Worm (Caenorhabditis elegans): ENCODE results near the gene npr-40.

The npr-40 gene

DNA sequence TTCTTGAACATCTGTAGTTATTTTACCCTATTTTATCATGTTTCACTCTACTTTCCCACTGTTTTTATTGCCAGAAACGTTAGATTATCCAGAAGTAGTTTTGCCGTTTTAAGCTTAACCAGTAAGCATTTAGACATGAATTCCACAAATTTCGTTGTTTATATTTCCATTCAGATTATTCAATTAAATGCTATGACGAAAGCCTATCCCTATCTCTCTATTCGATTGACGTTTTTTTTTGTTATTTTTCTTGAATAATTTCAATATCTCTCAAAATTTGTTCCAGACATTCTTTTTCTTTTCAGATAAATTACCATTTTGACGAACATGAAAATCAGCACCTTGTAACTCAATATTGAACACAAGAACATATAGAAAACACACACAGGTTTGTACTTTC lies at the start of gene npr-40:
TSS of gene npr-40 (plus strand) at position 301 of the 400 bp plus-strand sequence.
- TF ChIP-seq W03F9.2 (tag; optimal IDR thresholded peaks at IDR 0.05) = no peak
- no peak for TF ChIP-seq dao-5 (tag; optimal IDR thresholded peaks at IDR 0.05)
- no peak for TF ChIP-seq him-1 (tag; optimal IDR thresholded peaks at IDR 0.05)

DNA sequence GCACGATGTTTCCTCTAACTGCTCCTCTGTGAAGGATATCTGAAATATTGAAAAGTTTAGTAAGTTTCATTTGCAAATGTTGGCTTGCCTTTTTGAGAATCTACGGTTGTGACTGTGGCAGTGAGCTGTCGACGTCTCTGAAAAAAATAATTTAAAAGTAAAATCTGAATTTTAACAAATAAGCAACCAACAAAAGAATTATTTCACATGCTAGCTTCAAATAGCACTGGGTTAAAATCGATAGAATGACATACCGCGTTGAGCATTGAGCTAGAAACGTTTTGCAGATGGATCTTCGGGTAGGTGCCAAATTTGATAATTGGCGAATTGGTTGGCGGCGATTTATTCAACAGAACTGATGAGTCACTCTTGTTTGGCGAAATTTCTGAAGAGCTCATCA lies 46.9 kb upstream of the npr-40 start, which contains the start of gene F31F6.2:
TSS of gene F31F6.2 (minus strand) at position 101 of the 400 bp plus-strand sequence.
- TF ChIP-seq dao-5 (tag; optimal IDR thresholded peaks at IDR 0.05) = no peak
- no peak for TF ChIP-seq W03F9.2 (tag; optimal IDR thresholded peaks at IDR 0.05)

DNA sequence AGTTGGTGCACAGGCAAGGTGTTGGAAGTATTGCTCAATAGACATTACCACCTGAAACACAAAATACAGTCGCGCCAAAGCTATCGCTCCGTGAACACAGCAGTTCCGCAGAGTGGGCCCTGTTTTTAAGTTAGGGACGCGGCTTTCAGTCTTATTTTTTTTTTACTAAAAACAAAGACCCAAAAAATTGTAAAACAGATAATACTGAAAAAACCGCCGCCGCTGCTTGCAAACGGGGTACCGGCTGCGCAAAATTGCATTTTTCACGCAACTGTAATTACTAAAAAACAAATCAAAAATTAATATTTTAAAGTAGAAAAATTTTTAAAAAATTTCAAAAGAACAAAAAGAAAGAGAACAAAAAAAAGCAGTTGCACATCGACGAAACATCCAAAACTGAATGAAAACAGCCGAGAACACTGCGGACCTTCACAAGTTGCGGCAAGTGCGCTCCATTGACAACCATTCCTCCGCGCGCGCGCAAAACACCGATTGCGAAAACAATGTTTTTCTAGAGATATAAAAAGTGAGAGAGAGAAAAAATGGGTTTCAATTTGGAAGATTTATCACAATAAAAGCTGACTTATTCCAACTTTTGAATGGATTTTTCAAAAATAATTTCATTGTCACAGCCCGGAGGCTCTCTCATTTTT lies 45.7 kb upstream of the npr-40 start, which contains the start of gene F31F6.3:
TSS of gene F31F6.3 (minus strand) at position 51 of the 653 bp plus-strand sequence.
- TF ChIP-seq W03F9.2 (tag; optimal IDR thresholded peaks at IDR 0.05) = no peak
- TF ChIP-seq dao-5 (tag; optimal IDR thresholded peaks at IDR 0.05) = no peak
- no peak for TF ChIP-seq him-1 (tag; optimal IDR thresholded peaks at IDR 0.05)

DNA sequence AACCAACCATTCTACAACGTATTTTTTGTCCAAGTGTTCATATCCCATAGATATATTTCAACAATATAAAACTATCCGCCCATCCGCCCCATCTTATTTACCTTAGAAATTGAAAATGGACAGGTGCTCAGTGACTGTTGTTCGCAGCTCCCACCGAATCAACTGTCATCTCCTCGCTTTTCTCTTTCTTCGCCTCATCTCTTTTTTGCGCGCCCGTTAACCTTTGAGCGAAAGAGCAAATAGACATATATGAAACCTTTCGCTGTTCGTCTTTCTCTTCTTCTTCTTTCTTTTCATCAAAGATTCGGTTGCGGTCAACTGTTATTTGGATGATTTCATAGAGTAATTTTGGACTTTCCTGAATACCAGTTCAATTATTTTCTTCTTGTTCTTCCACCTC lies 43.0 kb upstream of the npr-40 start, which contains the start of gene sssh-1:
TSS of gene sssh-1 (plus strand) at position 301 of the 400 bp plus-strand sequence.
- TF ChIP-seq dao-5 (tag; optimal IDR thresholded peaks at IDR 0.05) (no peak), him-1 (tag; optimal IDR thresholded peaks at IDR 0.05) (no peak), W03F9.2 (tag; optimal IDR thresholded peaks at IDR 0.05) (no peak)

DNA sequence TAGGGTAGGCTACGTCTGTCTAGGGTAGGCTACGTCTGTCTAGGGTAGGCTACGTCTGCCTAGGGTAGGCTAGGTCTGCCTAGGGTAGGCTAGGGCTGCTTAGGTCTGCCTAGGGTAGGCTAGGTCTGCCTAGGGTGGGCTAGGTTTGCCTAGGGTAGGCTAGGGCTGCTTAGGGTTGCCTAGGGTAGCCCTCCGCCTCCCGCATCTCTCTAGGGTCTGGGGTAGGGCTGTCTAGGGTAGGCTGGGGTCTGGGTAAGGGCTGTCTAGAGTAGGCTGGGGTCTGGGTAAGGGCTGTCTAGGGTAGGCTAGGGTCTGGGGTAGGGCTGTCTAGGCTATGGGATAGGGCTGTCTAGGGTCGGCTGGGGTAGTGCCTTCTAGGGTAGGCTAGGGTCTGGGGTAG lies 40.9 kb upstream of the npr-40 start:
- no peak for TF ChIP-seq him-1 (tag; optimal IDR thresholded peaks at IDR 0.05)
- TF ChIP-seq W03F9.2 (tag; optimal IDR thresholded peaks at IDR 0.05) = no peak
- TF ChIP-seq dao-5 (tag; optimal IDR thresholded peaks at IDR 0.05) = no peak

DNA sequence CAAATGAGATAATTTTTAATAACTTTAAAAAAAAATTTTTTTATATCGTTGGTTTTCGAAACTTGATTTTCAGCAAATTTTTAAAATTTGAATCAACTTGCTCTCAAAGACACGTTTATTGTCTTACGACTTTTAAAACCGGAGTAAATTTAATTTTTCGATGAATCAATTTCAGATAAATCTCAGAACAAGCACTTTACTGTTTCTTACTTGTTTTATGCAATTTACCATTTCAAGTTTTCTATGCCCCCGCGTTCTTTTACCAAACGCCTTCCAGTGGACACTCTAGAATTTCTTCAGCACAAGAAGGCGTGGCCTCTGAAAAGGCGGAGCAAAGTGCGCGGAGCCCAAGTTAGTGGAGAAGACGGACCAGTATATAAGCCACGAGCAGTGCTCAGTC lies 37.5 kb upstream of the npr-40 start, which contains the start of gene flp-8:
TSS of gene flp-8 (plus strand) at position 301 of the 400 bp plus-strand sequence.
- TF ChIP-seq him-1 (tag; optimal IDR thresholded peaks at IDR 0.05) (no peak), W03F9.2 (tag; optimal IDR thresholded peaks at IDR 0.05) (no peak), dao-5 (tag; optimal IDR thresholded peaks at IDR 0.05) (no peak)

DNA sequence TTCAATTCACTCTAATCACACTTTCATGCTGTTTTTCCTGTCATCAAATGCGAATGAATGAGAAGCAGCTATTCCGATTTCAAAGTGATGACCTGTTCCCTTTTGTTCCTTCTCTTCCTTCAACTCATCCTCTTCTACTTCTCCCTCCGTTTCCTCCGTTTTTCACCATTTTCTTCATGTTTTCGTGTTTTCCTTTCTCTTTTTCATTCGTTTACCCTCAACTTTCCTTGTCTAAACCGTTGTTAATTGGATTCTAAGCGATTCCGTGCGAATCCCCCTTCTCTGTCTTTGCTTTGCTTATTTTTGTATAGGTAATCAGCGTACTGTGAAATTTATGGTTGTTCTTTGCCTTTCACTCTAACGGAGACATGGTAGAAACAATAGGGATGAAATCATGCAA lies 32.8 kb upstream of the npr-40 start:
- TF ChIP-seq W03F9.2 (tag; optimal IDR thresholded peaks at IDR 0.05) (no peak), dao-5 (tag; optimal IDR thresholded peaks at IDR 0.05) (no peak), him-1 (tag; optimal IDR thresholded peaks at IDR 0.05) (no peak)

DNA sequence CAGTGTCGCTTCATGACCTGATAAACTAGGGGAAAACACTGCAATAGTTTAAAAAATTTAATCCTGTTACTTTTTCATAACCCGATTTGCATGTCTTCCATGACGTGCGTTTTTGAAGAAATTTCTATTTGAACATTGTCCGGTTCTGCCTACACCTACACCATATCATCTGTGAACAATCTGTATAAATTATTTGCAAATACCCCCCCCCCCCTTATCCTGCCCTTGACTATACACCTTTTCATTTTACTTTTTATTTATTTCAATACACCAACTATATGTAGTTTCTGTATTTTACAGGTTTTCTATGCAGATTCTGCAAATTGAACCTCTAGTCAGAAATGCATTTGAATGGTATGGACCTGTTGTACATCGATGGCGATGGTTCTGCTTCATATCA lies 30.4 kb upstream of the npr-40 start, which contains the start of gene daf-6:
TSS of gene daf-6 (plus strand) at position 301 of the 400 bp plus-strand sequence.
- no peak for TF ChIP-seq him-1 (tag; optimal IDR thresholded peaks at IDR 0.05)
- TF ChIP-seq dao-5 (tag; optimal IDR thresholded peaks at IDR 0.05) = no peak
- no peak for TF ChIP-seq W03F9.2 (tag; optimal IDR thresholded peaks at IDR 0.05)

DNA sequence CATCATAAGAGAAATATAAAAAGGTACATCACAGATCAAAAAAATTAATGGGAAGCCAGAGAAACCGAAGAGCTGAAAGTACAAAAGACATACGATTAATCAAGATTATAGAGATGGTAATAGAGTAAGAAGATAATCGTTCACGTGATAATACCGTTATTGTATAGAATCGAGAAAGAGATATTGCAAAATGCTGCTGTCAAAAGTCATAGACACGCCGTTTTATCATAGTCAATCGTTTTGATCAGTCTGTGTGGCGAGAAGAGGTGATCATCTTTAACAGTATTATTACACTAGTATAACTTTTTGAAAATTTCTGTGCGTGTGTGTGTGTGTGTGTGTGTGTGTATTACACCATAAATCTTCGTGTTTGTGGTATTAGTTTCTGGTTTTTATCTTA lies 24.3 kb upstream of the npr-40 start:
- no peak for TF ChIP-seq him-1 (tag; optimal IDR thresholded peaks at IDR 0.05)
- no peak for TF ChIP-seq dao-5 (tag; optimal IDR thresholded peaks at IDR 0.05)
- TF ChIP-seq W03F9.2 (tag; optimal IDR thresholded peaks at IDR 0.05) = no peak

DNA sequence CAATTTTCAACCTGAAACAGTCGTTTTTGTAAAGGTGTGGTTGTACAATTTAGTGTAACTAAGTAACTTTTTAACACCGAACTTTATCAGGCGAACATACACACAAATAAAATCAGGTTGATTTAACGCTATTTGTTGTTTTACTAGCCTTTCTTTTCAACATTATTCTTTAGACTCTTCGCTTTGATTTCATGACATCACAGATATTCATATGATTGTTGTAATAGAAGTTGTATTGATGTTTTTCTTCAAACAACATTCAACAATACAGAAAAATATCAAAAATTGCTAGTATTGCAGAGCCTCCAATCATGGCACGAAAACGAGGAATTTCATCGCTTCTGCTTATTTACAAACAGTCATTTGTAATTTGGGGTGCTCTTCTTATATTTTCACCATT lies 23.8 kb upstream of the npr-40 start, which contains the start of gene nac-1:
TSS of gene nac-1 (plus strand) at position 301 of the 400 bp plus-strand sequence.
- TF ChIP-seq W03F9.2 (tag; optimal IDR thresholded peaks at IDR 0.05) (no peak), dao-5 (tag; optimal IDR thresholded peaks at IDR 0.05) (no peak), him-1 (tag; optimal IDR thresholded peaks at IDR 0.05) (no peak)

DNA sequence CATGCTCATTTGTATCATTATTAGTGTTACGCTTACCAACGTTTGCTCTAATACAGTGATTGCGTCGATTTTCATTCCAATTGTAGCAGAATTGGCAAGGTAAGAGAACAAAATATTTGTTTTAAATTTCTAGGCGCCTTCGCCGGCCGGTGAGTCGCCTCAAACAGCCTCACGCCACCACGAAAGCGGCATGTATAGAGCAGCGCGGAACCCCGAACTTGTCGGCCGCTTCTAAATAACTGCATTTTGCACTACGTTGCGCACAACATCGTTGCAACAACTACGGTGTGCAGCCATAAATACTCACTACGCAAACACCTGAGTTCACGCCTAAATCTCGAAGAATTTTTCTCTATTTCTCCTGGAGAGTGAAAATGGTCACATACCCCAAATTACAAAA lies 21.4 kb upstream of the npr-40 start:
- TF ChIP-seq dao-5 (tag; optimal IDR thresholded peaks at IDR 0.05) (no peak), him-1 (tag; optimal IDR thresholded peaks at IDR 0.05) (no peak), W03F9.2 (tag; optimal IDR thresholded peaks at IDR 0.05) (no peak)

DNA sequence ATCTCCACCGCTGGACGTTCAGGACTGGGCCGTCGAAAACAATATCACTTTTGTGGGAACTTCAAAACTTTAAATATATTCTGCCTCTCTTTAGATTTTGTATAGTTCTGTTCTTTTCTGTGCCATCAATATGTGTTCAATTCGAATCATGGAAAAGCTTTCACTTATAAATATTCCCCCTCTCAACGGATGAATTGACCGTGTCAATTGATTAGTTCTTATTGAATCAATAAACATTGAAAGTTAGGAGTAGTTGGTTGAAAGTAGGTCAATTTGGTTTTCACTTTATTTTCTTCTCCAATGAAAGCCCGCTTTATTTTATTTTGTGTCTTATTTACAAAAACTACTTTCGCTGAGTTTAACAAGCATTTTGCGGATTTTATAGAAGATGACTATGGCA lies 20.4 kb upstream of the npr-40 start, which contains the start of gene lips-8:
TSS of gene lips-8 (plus strand) at position 301 of the 400 bp plus-strand sequence.
- TF ChIP-seq him-1 (tag; optimal IDR thresholded peaks at IDR 0.05) (no peak), W03F9.2 (tag; optimal IDR thresholded peaks at IDR 0.05) (no peak), dao-5 (tag; optimal IDR thresholded peaks at IDR 0.05) (no peak)

DNA sequence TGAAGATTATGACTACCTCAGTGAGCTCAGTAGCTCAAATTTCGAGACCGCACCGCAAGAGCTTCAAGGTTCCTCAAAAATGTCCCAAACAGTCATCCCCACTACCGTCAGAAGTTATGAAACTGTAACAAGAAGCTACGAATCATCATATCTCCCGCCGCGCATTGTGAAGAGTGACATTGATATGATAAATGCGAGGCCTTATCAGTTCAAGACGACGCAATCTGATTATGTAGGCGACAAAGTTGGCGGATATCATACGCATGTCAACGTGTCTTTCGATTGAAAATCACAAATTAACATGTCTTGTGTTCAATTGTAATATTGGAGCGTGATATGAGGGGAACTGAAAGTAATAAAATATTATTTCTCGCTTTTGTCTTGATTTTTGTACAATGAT lies 18.2 kb upstream of the npr-40 start:
- no peak for TF ChIP-seq him-1 (tag; optimal IDR thresholded peaks at IDR 0.05)
- no peak for TF ChIP-seq W03F9.2 (tag; optimal IDR thresholded peaks at IDR 0.05)
- TF ChIP-seq dao-5 (tag; optimal IDR thresholded peaks at IDR 0.05) = no peak

DNA sequence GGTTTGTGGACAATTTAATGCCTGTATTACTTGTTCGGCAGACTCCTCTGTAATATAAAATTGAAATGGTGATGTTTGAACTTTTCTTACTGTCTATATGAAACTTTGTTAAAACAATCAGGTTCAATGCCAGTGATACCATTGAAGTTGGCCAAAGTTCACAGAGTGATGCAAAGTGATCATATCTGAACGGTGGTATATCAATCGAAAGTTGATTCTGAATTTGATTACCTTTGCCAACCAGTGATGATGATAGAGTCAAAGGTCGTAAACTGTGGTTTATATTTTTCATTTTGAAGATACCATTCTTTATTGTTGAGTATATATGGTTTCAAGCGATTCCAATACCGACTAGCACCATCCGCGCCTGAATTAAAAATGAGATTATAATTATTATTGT lies 15.2 kb upstream of the npr-40 start:
- TF ChIP-seq dao-5 (tag; optimal IDR thresholded peaks at IDR 0.05) (no peak), W03F9.2 (tag; optimal IDR thresholded peaks at IDR 0.05) (no peak), him-1 (tag; optimal IDR thresholded peaks at IDR 0.05) (no peak)

DNA sequence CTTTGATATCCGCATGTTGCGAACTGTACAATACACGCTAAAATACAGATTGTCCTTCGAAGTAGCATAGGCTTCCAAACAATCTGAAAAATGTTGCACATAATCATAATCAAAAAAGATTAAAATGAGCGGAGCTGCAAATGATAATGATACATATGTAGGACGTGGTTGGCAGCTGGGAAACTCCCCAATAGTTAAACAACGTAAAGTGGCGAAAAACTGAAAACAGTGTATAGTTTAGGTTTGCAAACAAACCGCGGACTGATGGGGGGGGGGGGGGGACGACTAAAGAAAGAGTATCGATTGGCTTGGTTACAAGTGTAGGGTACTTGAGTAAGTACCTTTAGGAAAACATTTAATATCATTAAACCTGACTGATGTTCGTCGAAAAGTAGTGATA lies 13.5 kb upstream of the npr-40 start, which contains the start of gene hex-5:
TSS of gene hex-5 (minus strand) at position 101 of the 400 bp plus-strand sequence.
- TF ChIP-seq him-1 (tag; optimal IDR thresholded peaks at IDR 0.05) = no peak
- no peak for TF ChIP-seq dao-5 (tag; optimal IDR thresholded peaks at IDR 0.05)
- TF ChIP-seq W03F9.2 (tag; optimal IDR thresholded peaks at IDR 0.05) = no peak
